Worm (Caenorhabditis elegans) whole organism, midembryonic: ENCODE data around the gene C27D8.1.

Experiments used
- flt-1 ChIP-seq: fragments of 200-800 bp; sonication (Bioruptor generic); IDR thresholded peaks from 2 replicates; pipeline ENCODE4 v1.3.6; 2022; ENCODE audit warnings: missing genetic modification characterization, missing compliant biosample characterization
- ztf-23 ChIP-seq: fragments of 200-800 bp; sonication (Bioruptor generic); IDR thresholded peaks from 2 replicates; pipeline ENCODE4 v1.3.6; 2022; ENCODE audit warnings: missing genetic modification reagents, missing genetic modification characterization, missing compliant biosample characterization

DNA sequence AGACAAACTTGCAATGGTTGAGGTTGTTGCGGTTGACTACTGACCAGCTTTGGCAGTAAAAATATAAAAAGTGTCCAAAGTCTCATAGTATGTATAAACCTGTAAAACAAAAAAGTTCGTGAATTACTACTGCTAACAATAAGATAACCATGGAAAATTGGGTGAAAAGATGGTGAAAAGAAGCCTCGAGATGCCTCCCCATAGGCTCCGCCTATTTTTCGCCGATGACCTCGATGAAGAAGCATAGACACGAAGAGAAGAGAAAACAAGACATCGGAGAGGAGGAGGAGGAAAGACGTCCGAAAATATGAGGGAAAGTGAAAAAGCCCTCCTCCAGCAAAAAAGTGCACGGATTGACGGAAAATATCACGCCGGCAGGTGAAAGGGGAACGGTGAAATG, 23.8 kb downstream of the C27D8.1 start, which contains the start of gene T23F6.5:
- TF ChIP-seq ztf-23 (GFP tag; lab: Robert Waterston, UW) (no peak), flt-1 (GFP tag; lab: Robert Waterston, UW) (no peak)
